Worm (Caenorhabditis elegans) whole organism, late embryonic: ENCODE measurements around the gene lmtr-3.

ENCODE experiments used
- C08G9.2 ChIP-seq: sonication (generic microtip); optimal IDR thresholded peaks from 2 replicates; lab custom pipeline; 2016; ENCODE audit warnings: mild to moderate bottlenecking, missing genetic modification characterization, moderate library complexity, missing compliant biosample characterization
- K09A11.1 ChIP-seq: sonication (generic microtip); optimal IDR thresholded peaks from 2 replicates; lab custom pipeline; 2017; ENCODE audit warnings: antibody characterized with exemption, mild to moderate bottlenecking, missing genetic modification characterization, missing compliant biosample characterization; ENCODE audit not compliant: insufficient read depth
- ahr-1 ChIP-seq: sonication (generic microtip); optimal IDR thresholded peaks from 2 replicates; lab custom pipeline; 2016; ENCODE audit warnings: missing genetic modification characterization, missing compliant biosample characterization
- ceh-14 ChIP-seq: sonication (generic microtip); optimal IDR thresholded peaks from 2 replicates; lab custom pipeline; 2016; ENCODE audit warnings: missing genotype, missing genetic modification characterization, missing compliant biosample characterization
- ceh-19 ChIP-seq: fragments of 200-800 bp; sonication (Bioruptor generic); optimal IDR thresholded peaks from 2 replicates; lab custom pipeline; 2018; ENCODE audit warnings: mild to moderate bottlenecking, missing genetic modification characterization, missing compliant biosample characterization
- ceh-22 ChIP-seq: sonication (generic microtip); optimal IDR thresholded peaks from 2 replicates; lab custom pipeline; 2017; ENCODE audit warnings: missing biosample characterization, missing genetic modification characterization
- ceh-30 ChIP-seq: fragments of 150-350 bp; optimal IDR thresholded peaks from 2 replicates; lab custom pipeline; 2014; ENCODE audit warnings: missing biosample characterization, missing genetic modification characterization
- ceh-45 ChIP-seq: fragments of 200-800 bp; sonication (Bioruptor generic); IDR thresholded peaks from 2 replicates; pipeline ENCODE4 v1.3.6; 2022; ENCODE audit warnings: missing genetic modification reagents, missing genetic modification characterization, missing compliant biosample characterization
- ceh-48 ChIP-seq: sonication (generic microtip); optimal IDR thresholded peaks from 2 replicates; lab custom pipeline; 2016; ENCODE audit warnings: missing genetic modification characterization, inconsistent platforms, missing compliant biosample characterization
- ceh-6 ChIP-seq: fragments of 200-800 bp; sonication (Bioruptor generic); optimal IDR thresholded peaks from 2 replicates; lab custom pipeline; 2018; ENCODE audit warnings: mild to moderate bottlenecking, missing genetic modification characterization, missing compliant biosample characterization
- ceh-9 ChIP-seq: sonication (generic microtip); optimal IDR thresholded peaks from 2 replicates; lab custom pipeline; 2016; ENCODE audit warnings: mild to moderate bottlenecking, missing genetic modification characterization, inconsistent platforms, missing compliant biosample characterization
- dmd-4 ChIP-seq: sonication (generic microtip); optimal IDR thresholded peaks from 2 replicates; lab custom pipeline; 2016; ENCODE audit warnings: borderline replicate concordance, missing genetic modification characterization, missing compliant biosample characterization
- dve-1 ChIP-seq: sonication (generic microtip); optimal IDR thresholded peaks from 2 replicates; lab custom pipeline; 2017; ENCODE audit warnings: antibody characterized with exemption, mild to moderate bottlenecking, missing genetic modification characterization, missing compliant biosample characterization
- elt-4 ChIP-seq: sonication (generic microtip); optimal IDR thresholded peaks from 2 replicates; lab custom pipeline; 2016; ENCODE audit warnings: missing genetic modification characterization, missing compliant biosample characterization
- ets-4 ChIP-seq: sonication (generic microtip); optimal IDR thresholded peaks from 2 replicates; lab custom pipeline; 2016; ENCODE audit warnings: missing genetic modification characterization, missing compliant biosample characterization
- eyg-1 ChIP-seq: sonication (generic microtip); optimal IDR thresholded peaks from 2 replicates; lab custom pipeline; 2016; ENCODE audit warnings: missing genotype, missing genetic modification characterization, missing compliant biosample characterization
- fax-1 ChIP-seq: sonication (generic microtip); optimal IDR thresholded peaks from 2 replicates; lab custom pipeline; 2016; ENCODE audit warnings: missing genotype, missing genetic modification characterization, missing compliant biosample characterization
- fkh-10 ChIP-seq: fragments of 150-350 bp; optimal IDR thresholded peaks from 2 replicates; lab custom pipeline; 2014; ENCODE audit warnings: missing biosample characterization, missing genetic modification reagents, missing genetic modification characterization
- hlh-13 ChIP-seq: fragments of 200-800 bp; sonication (Bioruptor generic); optimal IDR thresholded peaks from 2 replicates; lab custom pipeline; 2018; ENCODE audit warnings: mild to moderate bottlenecking, missing genetic modification characterization, missing compliant biosample characterization
- hlh-6 ChIP-seq: sonication (generic microtip); optimal IDR thresholded peaks from 2 replicates; lab custom pipeline; 2016; ENCODE audit warnings: missing genotype, missing genetic modification characterization, missing compliant biosample characterization
- hlh-8 ChIP-seq: sonication (generic microtip); optimal IDR thresholded peaks from 2 replicates; lab custom pipeline; 2016; ENCODE audit warnings: missing genotype, missing genetic modification characterization, missing compliant biosample characterization
- lin-11 ChIP-seq: fragments of 200-800 bp; sonication (Bioruptor generic); optimal IDR thresholded peaks from 2 replicates; lab custom pipeline; 2018; ENCODE audit warnings: mild to moderate bottlenecking, missing genetic modification characterization, missing compliant biosample characterization
- mec-3 ChIP-seq: sonication (generic microtip); optimal IDR thresholded peaks from 2 replicates; lab custom pipeline; 2016; ENCODE audit warnings: borderline replicate concordance, missing genetic modification characterization, missing compliant biosample characterization
- nhr-11 ChIP-seq: fragments of 150-350 bp; optimal IDR thresholded peaks from 2 replicates; lab custom pipeline; 2014; ENCODE audit warnings: missing biosample characterization, missing genetic modification characterization
- nhr-232 ChIP-seq: sonication (generic microtip); optimal IDR thresholded peaks from 2 replicates; lab custom pipeline; 2016; ENCODE audit warnings: missing genetic modification characterization, missing compliant biosample characterization
- pha-4 ChIP-seq: fragments of 150-350 bp; optimal IDR thresholded peaks from 2 replicates; lab custom pipeline; 2018; ENCODE audit warnings: missing biosample characterization, missing genetic modification reagents, missing genetic modification characterization
- pqm-1 ChIP-seq: sonication (generic microtip); optimal IDR thresholded peaks from 2 replicates; lab custom pipeline; 2016; ENCODE audit warnings: missing genetic modification characterization, missing compliant biosample characterization
- rnt-1 ChIP-seq: sonication (generic microtip); optimal IDR thresholded peaks from 2 replicates; lab custom pipeline; 2016; ENCODE audit warnings: missing genetic modification characterization, missing compliant biosample characterization
- sdc-2 ChIP-seq: sonication (generic microtip); optimal IDR thresholded peaks from 2 replicates; lab custom pipeline; 2016; ENCODE audit warnings: missing genotype, missing genetic modification characterization, missing compliant biosample characterization
- sox-2 ChIP-seq: fragments of 200-800 bp; sonication (Bioruptor generic); IDR thresholded peaks from 2 replicates; pipeline ENCODE4 v1.3.6; 2022; ENCODE audit warnings: missing genetic modification reagents, missing genetic modification characterization, missing compliant biosample characterization
- sox-4 ChIP-seq: sonication (generic microtip); optimal IDR thresholded peaks from 2 replicates; lab custom pipeline; 2017; ENCODE audit warnings: mild to moderate bottlenecking, missing genetic modification characterization, inconsistent platforms, missing compliant biosample characterization
- syd-9 ChIP-seq: sonication (generic microtip); optimal IDR thresholded peaks from 2 replicates; lab custom pipeline; 2016; ENCODE audit warnings: mild to moderate bottlenecking, missing genetic modification characterization, moderate library complexity, missing compliant biosample characterization
- tbx-2 ChIP-seq: sonication (generic microtip); optimal IDR thresholded peaks from 2 replicates; lab custom pipeline; 2016; ENCODE audit warnings: missing genetic modification characterization, missing compliant biosample characterization
- tbx-7 ChIP-seq: sonication (generic microtip); optimal IDR thresholded peaks from 2 replicates; lab custom pipeline; 2016; ENCODE audit warnings: missing genotype, missing genetic modification characterization, missing compliant biosample characterization
- unc-3 ChIP-seq, 2 experiments: fragments of 200-800 bp in 1 of 2; sonication (Bioruptor generic) in 1 of 2; sonication (generic microtip) in 1 of 2; conservative IDR thresholded peaks in 1 of 2; optimal IDR thresholded peaks in 1 of 2; 2 replicates each; pipeline versions ENCODE4 v1.3.6 to Lab custom; 2016 to 2022; ENCODE audit warnings: missing compliant biosample characterization in 2 of 2, missing genetic modification characterization in 2 of 2, missing genetic modification reagents in 1 of 2
- unc-42 ChIP-seq: sonication (generic microtip); optimal IDR thresholded peaks from 2 replicates; lab custom pipeline; 2016; ENCODE audit warnings: missing genotype, missing genetic modification characterization, missing compliant biosample characterization
- unc-55 ChIP-seq: sonication (generic microtip); optimal IDR thresholded peaks from 2 replicates; lab custom pipeline; 2017; ENCODE audit warnings: missing biosample characterization, missing genetic modification reagents, missing genetic modification characterization
- ztf-16 ChIP-seq: sonication (generic microtip); optimal IDR thresholded peaks from 2 replicates; lab custom pipeline; 2017; ENCODE audit warnings: missing genetic modification characterization, missing compliant biosample characterization

lmtr-3 gene

ce11 chrV:11124922-11125321, 936 bp downstream of the lmtr-3 start, which contains the start of gene C06H2.2:
Gene C06H2.2 (plus strand): TSS chrV:11125222.
- TF ChIP-seq K09A11.1 (tag; lab: Kevin White, UChicago) (no peak), tbx-7 (no peak), fkh-10 (GFP tag; lab: Kevin White, UChicago) (no peak), dve-1 (tag; lab: Kevin White, UChicago) (no peak), ceh-9 (tag; lab: Kevin White, UChicago) (no peak), nhr-232 (tag; lab: Kevin White, UChicago) (no peak), ztf-16 (tag; lab: Kevin White, UChicago) (no peak), hlh-8 (tag; lab: Kevin White, UChicago) (no peak), dmd-4 (tag; lab: Kevin White, UChicago) (no peak), elt-4 (tag; lab: Kevin White, UChicago) (no peak), ceh-14 (no peak), syd-9 (tag; lab: Kevin White, UChicago) (no peak), tbx-2 (no peak), ahr-1 (tag; lab: Kevin White, UChicago) (no peak)

- TF ChIP-seq tbx-2 = no peak
- TF ChIP-seq sox-4 = no peak
- no peak for TF ChIP-seq mec-3 (tag; lab: Kevin White, UChicago)
- TF ChIP-seq lin-11 (tag; lab: Kevin White, UChicago) = no peak
- no peak for TF ChIP-seq sox-2 (GFP tag; lab: Robert Waterston, UW)
Observed at ce11 chrV:11127197-11127596, 3.2 kb downstream of the lmtr-3 start, which contains the start of gene jmjd-5. Gene jmjd-5 (plus strand): TSS chrV:11127497.

ce11 chrV:11131801-11132200, 7.8 kb downstream of the lmtr-3 start:
- no peak for TF ChIP-seq pqm-1
- TF ChIP-seq C08G9.2 = no peak
- no peak for TF ChIP-seq fax-1 (tag; lab: Kevin White, UChicago)
- TF ChIP-seq ceh-48 (tag; lab: Kevin White, UChicago) = no peak
- no peak for TF ChIP-seq ceh-45 (GFP tag; lab: Robert Waterston, UW)
- TF ChIP-seq ets-4 (tag; lab: Kevin White, UChicago) = no peak
- TF ChIP-seq ztf-16 (tag; lab: Kevin White, UChicago) = no peak
- TF ChIP-seq ceh-30 (tag; lab: Kevin White, UChicago) = no peak
- no peak for TF ChIP-seq sdc-2
- no peak for TF ChIP-seq K09A11.1 (tag; lab: Kevin White, UChicago)
- no peak for TF ChIP-seq hlh-13
- TF ChIP-seq rnt-1 = no peak
- TF ChIP-seq eyg-1 (tag; lab: Kevin White, UChicago) = no peak
- TF ChIP-seq unc-55 = no peak
- TF ChIP-seq hlh-6 (tag; lab: Kevin White, UChicago) = no peak
- TF ChIP-seq ceh-6 (GFP tag; lab: Kevin White, UChicago) = no peak
- TF ChIP-seq ceh-22 = no peak
- no peak for TF ChIP-seq lin-11 (tag; lab: Kevin White, UChicago)

- no peak for TF ChIP-seq nhr-11 (tag; lab: Kevin White, UChicago)
- peak; percentile 15 for TF ChIP-seq hlh-8 (tag; lab: Kevin White, UChicago)
- no peak for TF ChIP-seq unc-3 (GFP tag; conservative IDR thresholded peaks at IDR 0.05; lab: Robert Waterston, UW)
- no peak for TF ChIP-seq unc-3 (tag; optimal IDR thresholded peaks at IDR 0.05; lab: Kevin White, UChicago)
Observed at ce11 chrV:11133516-11133915, 9.5 kb downstream of the lmtr-3 start.

ce11 chrV:11134296-11134695, 10.3 kb downstream of the lmtr-3 start, which contains the start of gene glb-3:
Gene glb-3 (plus strand): TSS chrV:11134596.
- TF ChIP-seq ceh-19 (GFP tag; lab: Kevin White, UChicago) (no peak), pha-4 (tag; lab: Kevin White, UChicago) (no peak), nhr-232 (tag; lab: Kevin White, UChicago) (no peak), unc-42 (no peak), hlh-6 (tag; lab: Kevin White, UChicago) (no peak), sox-2 (GFP tag; lab: Robert Waterston, UW) (no peak)
